Worm (Caenorhabditis elegans): Measurements from ENCODE around the gene mutd-1.

Gene mutd-1

DNA sequence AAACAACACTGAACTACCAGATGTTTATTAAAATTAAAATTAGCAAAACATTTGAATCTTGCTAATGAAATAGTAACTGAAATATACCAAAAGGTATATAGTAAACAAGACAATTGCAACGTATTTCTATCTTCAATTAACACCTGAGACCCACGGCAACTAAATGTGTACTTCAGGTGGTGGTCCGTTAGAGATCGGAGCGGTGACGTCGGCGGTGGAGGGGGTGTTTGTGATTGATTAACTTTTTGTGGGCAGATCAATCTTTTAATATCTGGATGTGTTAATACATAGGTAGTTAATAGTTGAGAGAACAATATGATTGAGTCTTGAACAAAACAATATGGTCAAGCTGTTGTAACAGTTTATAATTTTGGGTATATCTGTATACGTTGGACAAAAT, 37.8 kb downstream of the mutd-1 start (continued):
- TF ChIP-seq bed-1 (GFP tag; IDR thresholded peaks at IDR 0.05) = no peak
- no peak for TF ChIP-seq ama-1 (optimal IDR thresholded peaks at IDR 0.05)
- no peak for TF ChIP-seq ama-1 (GFP tag; optimal IDR thresholded peaks at IDR 0.05)

DNA sequence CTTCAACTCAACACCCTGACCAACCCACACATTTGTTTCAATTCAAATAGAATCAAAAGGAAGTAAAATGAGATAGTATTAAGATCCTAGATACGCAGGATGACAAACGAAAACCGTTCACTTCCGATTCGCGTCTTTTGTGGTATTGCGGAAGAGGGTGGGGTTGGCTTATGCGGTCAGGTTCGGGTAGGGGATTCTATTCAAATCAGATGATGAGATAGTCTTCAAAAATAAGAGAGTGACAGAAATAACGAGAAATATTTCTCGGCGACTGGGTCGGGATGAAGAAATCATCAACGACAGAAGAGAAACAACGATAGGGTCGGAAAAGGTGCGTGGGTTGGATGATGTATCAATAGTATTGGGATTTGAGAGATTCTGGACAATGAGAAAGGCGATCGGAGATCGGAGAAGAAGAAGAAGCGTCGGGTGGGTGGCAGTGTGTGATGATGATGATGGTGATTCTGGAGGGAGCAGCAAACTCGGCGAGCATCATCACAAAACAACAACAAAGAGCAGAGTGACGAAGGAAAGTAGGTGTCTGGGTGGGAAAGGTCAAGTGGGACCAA, 38.4 kb downstream of the mutd-1 start:
- peak; percentile 18; the same call in 1 of the 2 replicates for TF ChIP-seq hmg-1.2 (GFP tag; IDR thresholded peaks at IDR 0.05)
- no peak for TF ChIP-seq C06A6.2 (GFP tag; conservative IDR thresholded peaks at IDR 0.05)
- TF ChIP-seq F39B2.1 (GFP tag; IDR thresholded peaks at IDR 0.05) = no peak
- no peak for TF ChIP-seq let-526 (GFP tag; IDR thresholded peaks at IDR 0.05)
- TF ChIP-seq D2030.7 (GFP tag; IDR thresholded peaks at IDR 0.05) = no peak

DNA sequence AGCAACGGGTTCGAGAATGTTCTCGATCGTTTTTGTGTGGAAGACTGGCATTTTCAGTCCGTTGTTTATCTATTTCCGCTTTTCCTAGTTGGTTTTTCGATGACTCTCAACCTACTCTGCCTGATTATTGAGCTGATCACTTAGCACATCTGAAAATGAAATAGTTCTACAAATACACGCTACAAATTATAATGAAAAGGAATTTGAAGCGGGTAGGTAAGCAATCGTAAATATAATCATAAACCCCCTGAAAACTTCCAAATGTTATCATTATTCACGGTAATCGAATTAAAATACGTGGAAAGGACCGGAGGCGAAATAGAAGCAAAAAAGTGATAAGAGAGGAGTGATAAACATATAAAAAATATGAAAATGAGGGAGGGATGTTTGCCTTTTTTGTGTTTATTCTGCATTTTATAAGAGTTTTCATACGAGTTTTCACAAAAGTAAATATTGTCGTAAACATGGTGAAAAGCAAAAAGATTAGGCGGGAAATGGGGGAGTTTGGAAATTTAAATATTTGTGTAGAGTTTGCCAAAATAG, 39.6 kb downstream of the mutd-1 start, which contains the start of gene deb-1:
deb-1 (minus strand) TSS at position 51 of the 543 bp plus-strand sequence.
- no peak for TF ChIP-seq lsy-27 (tag; optimal IDR thresholded peaks at IDR 0.05; ENCODE audit: borderline replicate concordance, insufficient read depth)
- TF ChIP-seq athp-1 (tag; optimal IDR thresholded peaks at IDR 0.05) = no peak
- no peak for TF ChIP-seq hmg-20 (GFP tag; IDR thresholded peaks at IDR 0.05)
- no peak for TF ChIP-seq dpl-1 (GFP tag; optimal IDR thresholded peaks at IDR 0.05)
- TF ChIP-seq Y53G8AR.9 (GFP tag; conservative IDR thresholded peaks at IDR 0.05) = no peak
- TF ChIP-seq T26A5.8 (tag; optimal IDR thresholded peaks at IDR 0.05) = no peak
- no peak for TF ChIP-seq hsf-1 (GFP tag; IDR thresholded peaks at IDR 0.05)
- no peak for TF ChIP-seq egl-44 (GFP tag; IDR thresholded peaks at IDR 0.05)
- no peak for TF ChIP-seq nhr-179 (tag; optimal IDR thresholded peaks at IDR 0.05)
- no peak for TF ChIP-seq ceh-58 (GFP tag; IDR thresholded peaks at IDR 0.05)
- no peak for TF ChIP-seq nhr-120 (GFP tag; IDR thresholded peaks at IDR 0.05)
- no peak for TF ChIP-seq let-526 (GFP tag; IDR thresholded peaks at IDR 0.05)
- no peak for TF ChIP-seq F22D6.2 (tag; optimal IDR thresholded peaks at IDR 0.05)
- TF ChIP-seq dox-1 (GFP tag; IDR thresholded peaks at IDR 0.05) = no peak
- TF ChIP-seq tbp1 (GFP tag; optimal IDR thresholded peaks at IDR 0.05) = no peak
- TF ChIP-seq B0019.2 (GFP tag; conservative IDR thresholded peaks at IDR 0.05) = no peak
- TF ChIP-seq nhr-80 (tag; optimal IDR thresholded peaks at IDR 0.05) = no peak
- TF ChIP-seq let-607 (tag; optimal IDR thresholded peaks at IDR 0.05) = no peak

DNA sequence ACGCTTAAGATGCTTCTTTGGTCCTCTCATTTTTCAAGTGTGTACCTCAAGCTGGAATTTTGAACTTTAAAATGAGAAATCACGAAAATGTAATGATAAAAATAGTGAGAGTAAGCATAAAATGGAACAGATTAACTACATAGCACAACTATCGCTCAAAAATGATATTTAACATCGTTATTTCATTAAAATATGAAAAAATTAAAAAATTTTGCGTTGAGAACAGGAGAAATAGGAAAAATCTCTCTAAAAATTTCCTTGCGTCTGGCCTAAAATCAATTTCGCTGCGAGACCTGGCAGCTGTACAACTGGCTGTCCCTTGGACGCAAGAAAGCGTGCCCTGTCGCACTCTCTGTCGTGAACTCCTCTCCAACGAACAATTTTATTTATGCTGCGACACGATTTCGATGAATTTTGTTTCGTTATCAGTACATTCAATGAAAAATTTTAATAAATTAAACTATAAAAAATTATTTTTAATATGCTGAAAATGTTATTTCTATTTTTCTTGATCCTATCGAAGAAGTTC, 49.2 kb downstream of the mutd-1 start, which contains the start of gene rps-4:
rps-4 (minus strand) TSS at position 51 of the 529 bp plus-strand sequence.
- TF ChIP-seq Y53G8AR.9 (GFP tag; conservative IDR thresholded peaks at IDR 0.05) (no peak), nhr-179 (tag; optimal IDR thresholded peaks at IDR 0.05) (no peak), him-1 (tag; optimal IDR thresholded peaks at IDR 0.05) (peak; percentile 43), F37B4.10 (GFP tag; IDR thresholded peaks at IDR 0.05) (no peak), K12H6.12 (tag; optimal IDR thresholded peaks at IDR 0.05) (peak; percentile 61), B0336.3 (GFP tag; IDR thresholded peaks at IDR 0.05) (no peak; the same call in 1 of the 2 replicates), nhr-120 (GFP tag; IDR thresholded peaks at IDR 0.05) (no peak), sea-2 (GFP tag; IDR thresholded peaks at IDR 0.05) (no peak), ceh-91 (GFP tag; IDR thresholded peaks at IDR 0.05) (peak; percentile 71), nfyb-1 (GFP tag; IDR thresholded peaks at IDR 0.05) (peak; percentile 82), lin-35 (GFP tag; optimal IDR thresholded peaks at IDR 0.05) (peak in 2 of 3 experiments; percentile 34 to 52), lag-1 (GFP tag; IDR thresholded peaks at IDR 0.05) (no peak), aptf-2 (GFP tag; conservative IDR thresholded peaks at IDR 0.05) (no peak), repo-1 (tag; optimal IDR thresholded peaks at IDR 0.05) (no peak), ZK185.1 (tag; optimal IDR thresholded peaks at IDR 0.05; ENCODE audit: poor library complexity, severe bottlenecking) (peak; percentile 77), pha-4 (tag; optimal IDR thresholded peaks at IDR 0.05) (peak; percentile 50), Y53F4B.3 (GFP tag; IDR thresholded peaks at IDR 0.05) (no peak), nhr-80 (tag; optimal IDR thresholded peaks at IDR 0.05) (peak; percentile 62), B0019.2 (GFP tag; conservative IDR thresholded peaks at IDR 0.05) (no peak), sptf-2 (GFP tag; optimal IDR thresholded peaks at IDR 0.05) (no peak), tbp1 (GFP tag; optimal IDR thresholded peaks at IDR 0.05) (peak; percentile 66), egl-44 (GFP tag; IDR thresholded peaks at IDR 0.05) (no peak), snpc-3.4 (tag; optimal IDR thresholded peaks at IDR 0.05) (peak; percentile 68), somi-1 (GFP tag; optimal IDR thresholded peaks at IDR 0.05) (peak; percentile 24), let-526 (GFP tag; IDR thresholded peaks at IDR 0.05) (no peak), cebp-2 (GFP tag; IDR thresholded peaks at IDR 0.05) (no peak)
